Fruit fly (Drosophila melanogaster) whole organism, embryonic: ENCODE measurements around the gene sv.

ENCODE experiments used
- Abd-B ChIP-seq: fragments of 200-800 bp; sonication (Bioruptor generic); optimal IDR thresholded peaks from 2 replicates; lab custom pipeline; 2018; ENCODE audit warnings: missing biosample characterization, mild to moderate bottlenecking, missing genetic modification characterization, moderate library complexity
- B-H1 ChIP-seq: fragments of 200-800 bp; sonication (Bioruptor generic); IDR thresholded peaks from 3 replicates; pipeline ENCODE4 v1.3.6; 2022; ENCODE audit warnings: missing biosample characterization, missing genetic modification characterization
- CG10147 ChIP-seq: fragments of 200-800 bp; sonication (Bioruptor generic); optimal IDR thresholded peaks from 2 replicates; lab custom pipeline; 2019; ENCODE audit warnings: missing biosample characterization, mild to moderate bottlenecking, missing genetic modification characterization, moderate library complexity
- CG1024 ChIP-seq: fragments of 200-800 bp; sonication (Bioruptor generic); IDR thresholded peaks from 2 replicates; pipeline ENCODE4 v1.3.6; 2022; ENCODE audit warnings: missing biosample characterization, missing genetic modification characterization
- CG10462 ChIP-seq: fragments of 200-800 bp; sonication (Bioruptor generic); optimal IDR thresholded peaks from 2 replicates; lab custom pipeline; 2016; ENCODE audit warnings: missing biosample characterization, missing genetic modification characterization
- CG10959 ChIP-seq: fragments of 200-800 bp; sonication (Bioruptor generic); IDR thresholded peaks from 2 replicates; pipeline ENCODE4 v1.3.6; 2022; ENCODE audit warnings: missing biosample characterization, missing genetic modification characterization
- CG11560 ChIP-seq: fragments of 200-800 bp; sonication (Bioruptor generic); IDR thresholded peaks from 3 replicates; pipeline ENCODE4 v1.3.6; 2022; ENCODE audit warnings: missing biosample characterization, missing genetic modification characterization
- CG12299 ChIP-seq: fragments of 200-800 bp; sonication (Bioruptor generic); optimal IDR thresholded peaks from 2 replicates; lab custom pipeline; 2018; ENCODE audit warnings: missing biosample characterization, mild to moderate bottlenecking, missing genetic modification characterization
- CG13287 ChIP-seq: fragments of 200-800 bp; sonication (Bioruptor generic); IDR thresholded peaks from 2 replicates; pipeline ENCODE4 v1.3.6; 2022; ENCODE audit warnings: missing biosample characterization, missing genetic modification characterization; ENCODE audit not compliant: partially characterized antibody
- CG16813 ChIP-seq: fragments of 200-800 bp; sonication (Bioruptor generic); IDR thresholded peaks from 3 replicates; pipeline ENCODE4 v1.3.6; 2022; ENCODE audit warnings: missing biosample characterization, missing genetic modification characterization; ENCODE audit not compliant: partially characterized antibody
- CG30431 ChIP-seq: fragments of 200-800 bp; sonication (Bioruptor generic); optimal IDR thresholded peaks from 2 replicates; lab custom pipeline; 2017; ENCODE audit warnings: missing biosample characterization, missing genetic modification characterization
- CG3065 ChIP-seq: fragments of 200-800 bp; sonication (Bioruptor generic); optimal IDR thresholded peaks from 2 replicates; lab custom pipeline; 2016; ENCODE audit warnings: missing biosample characterization, missing genetic modification characterization
- CG31441 ChIP-seq: fragments of 200-800 bp; sonication (Bioruptor generic); IDR thresholded peaks from 2 replicates; pipeline ENCODE4 v1.3.6; 2022; ENCODE audit warnings: missing biosample characterization, missing genetic modification characterization
- CG3407 ChIP-seq: fragments of 200-800 bp; sonication (Bioruptor generic); optimal IDR thresholded peaks from 2 replicates; lab custom pipeline; 2018; ENCODE audit warnings: missing biosample characterization, mild to moderate bottlenecking, missing genetic modification characterization
- CG6272 ChIP-seq: fragments of 200-800 bp; sonication (Bioruptor generic); IDR thresholded peaks from 2 replicates; pipeline ENCODE4 v1.3.6; 2022; ENCODE audit warnings: missing biosample characterization, missing genetic modification characterization
- CG8281 ChIP-seq: fragments of 200-800 bp; sonication (Bioruptor generic); optimal IDR thresholded peaks from 2 replicates; lab custom pipeline; 2018; ENCODE audit warnings: missing biosample characterization, mild to moderate bottlenecking, missing genetic modification characterization, moderate library complexity
- CG8765 ChIP-seq: fragments of 200-800 bp; sonication (Bioruptor generic); IDR thresholded peaks from 2 replicates; pipeline ENCODE4 v1.3.6; 2022; ENCODE audit warnings: missing biosample characterization, missing genetic modification characterization
- CG9727 ChIP-seq: fragments of 200-800 bp; sonication (Bioruptor generic); optimal IDR thresholded peaks from 3 replicates; lab custom pipeline; 2017; ENCODE audit warnings: missing biosample characterization, mild to moderate bottlenecking, missing genetic modification characterization
- CHES-1-like ChIP-seq: fragments of 200-800 bp; sonication (Bioruptor generic); optimal IDR thresholded peaks from 2 replicates; lab custom pipeline; 2016; ENCODE audit warnings: missing biosample characterization, missing genetic modification characterization
- CkIIα-i1 ChIP-seq: fragments of 200-800 bp; sonication (Bioruptor generic); IDR thresholded peaks from 2 replicates; pipeline ENCODE4 v1.3.6; 2022; ENCODE audit warnings: missing biosample characterization, missing genetic modification characterization
- Doc3 ChIP-seq: fragments of 200-800 bp; sonication (Bioruptor generic); IDR thresholded peaks from 3 replicates; pipeline ENCODE4 v1.3.6; 2022; ENCODE audit warnings: missing biosample characterization, missing genetic modification characterization; ENCODE audit not compliant: partially characterized antibody
- Dref ChIP-seq: fragments of 200-800 bp; sonication (Bioruptor generic); IDR thresholded peaks from 2 replicates; pipeline ENCODE4 v1.3.6; 2022; ENCODE audit warnings: missing biosample characterization, missing genetic modification characterization
- Eip74EF ChIP-seq, 2 experiments: fragments of 200-800 bp in 1 of 2; fragments of >200 bp in 1 of 2; sonication (Bioruptor generic) in 1 of 2; optimal IDR thresholded peaks; 2 replicates each; lab custom pipeline; 2017 to 2019; ENCODE audit warnings: missing biosample characterization in 2 of 2, missing genetic modification characterization in 2 of 2, mild to moderate bottlenecking in 1 of 2, moderate library complexity in 1 of 2
- Gug ChIP-seq: fragments of 200-800 bp; sonication (Bioruptor generic); IDR thresholded peaks from 4 replicates; pipeline ENCODE4 v1.3.6; 2022; ENCODE audit warnings: missing biosample characterization, missing genetic modification characterization
- HmgD ChIP-seq: fragments of 200-800 bp; sonication (Bioruptor generic); optimal IDR thresholded peaks from 3 replicates; lab custom pipeline; 2016; ENCODE audit warnings: missing biosample characterization, missing genetic modification characterization
- Hsf ChIP-seq: fragments of 200-800 bp; sonication (Bioruptor generic); optimal IDR thresholded peaks from 3 replicates; lab custom pipeline; 2016; ENCODE audit warnings: missing biosample characterization, missing genetic modification characterization
- Med ChIP-seq: fragments of 200-800 bp; sonication (Bioruptor generic); peaks from one replicate; lab custom pipeline; 2016; ENCODE audit warnings: missing biosample characterization, missing genetic modification characterization, mild to moderate bottlenecking, inconsistent platforms, moderate library complexity
- bowl ChIP-seq: fragments of 200-800 bp; sonication (Bioruptor generic); IDR thresholded peaks from 2 replicates; pipeline ENCODE4 v1.3.6; 2022; ENCODE audit warnings: missing biosample characterization, missing genetic modification characterization
- btn ChIP-seq: fragments of 200-800 bp; sonication (Bioruptor generic); optimal IDR thresholded peaks from 2 replicates; lab custom pipeline; 2016; ENCODE audit warnings: missing biosample characterization, missing genetic modification characterization
- chif ChIP-seq, 2 experiments: fragments of 200-800 bp; sonication (Bioruptor generic); optimal IDR thresholded peaks; 3 replicates each; lab custom pipeline; 2016; ENCODE audit warnings: missing biosample characterization in 2 of 2, missing genetic modification characterization in 2 of 2
- ci ChIP-seq: fragments of 200-800 bp; sonication (Bioruptor generic); IDR thresholded peaks from 3 replicates; pipeline ENCODE4 v1.3.6; 2022; ENCODE audit warnings: missing biosample characterization, missing genetic modification characterization
- crol ChIP-seq: fragments of 200-800 bp; sonication (Bioruptor generic); IDR thresholded peaks from 2 replicates; pipeline ENCODE4 v1.3.6; 2022; ENCODE audit warnings: missing biosample characterization, missing genetic modification characterization
- ems ChIP-seq: fragments of 200-800 bp; sonication (Bioruptor generic); optimal IDR thresholded peaks from 3 replicates; lab custom pipeline; 2016; ENCODE audit warnings: missing biosample characterization, missing genetic modification characterization
- eyg ChIP-seq: fragments of 200-800 bp; sonication (Bioruptor generic); optimal IDR thresholded peaks from 3 replicates; lab custom pipeline; 2016; ENCODE audit warnings: missing biosample characterization, missing genetic modification characterization
- fd96Cb ChIP-seq: fragments of 200-800 bp; sonication (Bioruptor generic); optimal IDR thresholded peaks from 2 replicates; lab custom pipeline; 2018; ENCODE audit warnings: missing biosample characterization, mild to moderate bottlenecking, missing genetic modification characterization, moderate library complexity
- fu2 ChIP-seq: fragments of 200-800 bp; sonication (Bioruptor generic); optimal IDR thresholded peaks from 2 replicates; lab custom pipeline; 2016; ENCODE audit warnings: missing biosample characterization, missing genetic modification characterization
- ken ChIP-seq: fragments of 200-800 bp; sonication (Bioruptor generic); IDR thresholded peaks from 3 replicates; pipeline ENCODE4 v1.3.6; 2022; ENCODE audit warnings: missing biosample characterization, missing genetic modification characterization
- klu ChIP-seq: fragments of 200-800 bp; sonication (Bioruptor generic); IDR thresholded peaks from 2 replicates; pipeline ENCODE4 v1.3.6; 2022; ENCODE audit warnings: missing biosample characterization, missing genetic modification characterization
- mam ChIP-seq: fragments of 200-800 bp; sonication (Bioruptor generic); optimal IDR thresholded peaks from 3 replicates; lab custom pipeline; 2016; ENCODE audit warnings: missing biosample characterization, missing genetic modification characterization
- onecut ChIP-seq: fragments of 200-800 bp; sonication (Bioruptor generic); IDR thresholded peaks from 2 replicates; pipeline ENCODE4 v1.3.6; 2022; ENCODE audit warnings: missing biosample characterization, missing genetic modification characterization
- phol ChIP-seq: fragments of 200-800 bp; sonication (Bioruptor generic); optimal IDR thresholded peaks from 3 replicates; lab custom pipeline; 2018; ENCODE audit warnings: missing biosample characterization, mild to moderate bottlenecking, missing genetic modification characterization, moderate library complexity
- rib ChIP-seq: fragments of 200-800 bp; sonication (Bioruptor generic); IDR thresholded peaks from 2 replicates; pipeline ENCODE4 v1.3.6; 2022; ENCODE audit warnings: missing biosample characterization, missing genetic modification characterization
- run ChIP-seq: fragments of 200-800 bp; sonication (Bioruptor generic); optimal IDR thresholded peaks from 3 replicates; lab custom pipeline; 2018; ENCODE audit warnings: missing biosample characterization, mild to moderate bottlenecking, missing genetic modification characterization
- salm ChIP-seq: fragments of 200-800 bp; sonication (Bioruptor generic); optimal IDR thresholded peaks from 2 replicates; lab custom pipeline; 2018; ENCODE audit warnings: missing biosample characterization, mild to moderate bottlenecking, missing genetic modification characterization
- sim ChIP-seq: fragments of 200-800 bp; sonication (Bioruptor generic); IDR thresholded peaks from 2 replicates; pipeline ENCODE4 v1.3.6; 2022; ENCODE audit warnings: missing biosample characterization, missing genetic modification characterization
- sob ChIP-seq: fragments of 200-800 bp; sonication (Bioruptor generic); IDR thresholded peaks from 2 replicates; pipeline ENCODE4 v1.3.6; 2022; ENCODE audit warnings: missing biosample characterization, missing genetic modification characterization
- tin ChIP-seq: fragments of 200-800 bp; sonication (Bioruptor generic); optimal IDR thresholded peaks from 3 replicates; lab custom pipeline; 2016; ENCODE audit warnings: missing biosample characterization, missing genetic modification characterization
- trem ChIP-seq: fragments of 200-800 bp; optimal IDR thresholded peaks from 3 replicates; lab custom pipeline; 2019; ENCODE audit warnings: missing biosample characterization, mild to moderate bottlenecking, missing genetic modification characterization, moderate library complexity
- yki ChIP-seq: fragments of >200 bp; optimal IDR thresholded peaks from 3 replicates; lab custom pipeline; 2018

Gene sv

dm6 chr4:1112867-1113769 is 24.5 kb downstream of the sv start (continued):
- TF ChIP-seq CG1024 (GFP tag; lab: Robert Waterston, UW): peak; percentile 66; the same call in 1 of the 2 replicates
- TF ChIP-seq Dref (GFP tag; lab: Robert Waterston, UW): no peak
- peak; percentile 93; the same call in 1 of the 2 replicates for TF ChIP-seq sob (GFP tag; lab: Robert Waterston, UW)
- TF ChIP-seq klu (GFP tag; lab: Robert Waterston, UW): no peak
- peak; percentile 80 for TF ChIP-seq HmgD
- peak; percentile 96 for TF ChIP-seq Hsf
- no peak for TF ChIP-seq crol (GFP tag; lab: Robert Waterston, UW)
- peak; percentile 88 for TF ChIP-seq CG10147 (GFP tag; lab: Kevin White, UChicago)
- peak; percentile 84 for TF ChIP-seq CG3065 (GFP tag; lab: Kevin White, UChicago)
- peak; percentile 94 for TF ChIP-seq fd96Cb (tag; lab: Kevin White, UChicago)
- no peak; the same call in 1 of the 2 replicates for TF ChIP-seq CG13287 (GFP tag; lab: Robert Waterston, UW)
- peak; percentile 90 for TF ChIP-seq tin (GFP tag; lab: Kevin White, UChicago)
- no peak for TF ChIP-seq CG6272
- TF ChIP-seq eyg: peak; percentile 81
- no peak for TF ChIP-seq Doc3 (GFP tag; lab: Robert Waterston, UW)
- TF ChIP-seq CG12299: peak; percentile 87
- peak in 1 of 2 experiments; percentile 90 for TF ChIP-seq Eip74EF (GFP tag; optimal IDR thresholded peaks at IDR 0.05; lab: Kevin White, UChicago)
- TF ChIP-seq CG9727 (GFP tag; lab: Kevin White, UChicago): no peak
- no peak for TF ChIP-seq sim
- no peak for TF ChIP-seq CkIIα-i1 (GFP tag; lab: Robert Waterston, UW)
- TF ChIP-seq run: no peak
- TF ChIP-seq ems: no peak
- peak; percentile 89 for TF ChIP-seq CG3407 (GFP tag; lab: Kevin White, UChicago)
- peak; percentile 82 for TF ChIP-seq salm (tag; lab: Kevin White, UChicago)
- TF ChIP-seq CG8765: no peak
- peak; percentile 93 for TF ChIP-seq mam
- TF ChIP-seq Med (GFP tag; lab: Kevin White, UChicago): peak; percentile 99
- no peak for TF ChIP-seq yki (lab: Kevin White, UChicago)
- no peak; the same call in 3 of the 4 replicates for TF ChIP-seq Gug (GFP tag; lab: Robert Waterston, UW)
- no peak for TF ChIP-seq CG11560 (tag; lab: Robert Waterston, UW)
- no peak for TF ChIP-seq CG10959
- peak; percentile 90 for TF ChIP-seq CG10462 (GFP tag; lab: Kevin White, UChicago)
- no peak; the same call in 1 of the 2 replicates for TF ChIP-seq CG31441 (GFP tag; lab: Robert Waterston, UW)
- peak; percentile 79; the same call in 1 of the 2 replicates for TF ChIP-seq bowl (GFP tag; lab: Robert Waterston, UW)
- no peak for TF ChIP-seq CG8281 (tag; lab: Kevin White, UChicago)
- no peak for TF ChIP-seq Abd-B
- peak; percentile 90 for TF ChIP-seq fu2
- peak; percentile 93 for TF ChIP-seq phol (tag; lab: Kevin White, UChicago)
- no peak for TF ChIP-seq ci (GFP tag; lab: Robert Waterston, UW)
- TF ChIP-seq B-H1: peak; percentile 92; the same call in 2 of the 3 replicates
- TF ChIP-seq CG16813: no peak
- peak; percentile 94 to 96 for TF ChIP-seq chif (GFP tag; optimal IDR thresholded peaks at IDR 0.05; lab: Kevin White, UChicago)
- TF ChIP-seq CHES-1-like (GFP tag; lab: Kevin White, UChicago): peak; percentile 92
- TF ChIP-seq trem (tag; lab: Kevin White, UChicago): peak; percentile 90
- no peak for TF ChIP-seq CG30431 (GFP tag; lab: Kevin White, UChicago)
- peak; percentile 56 for TF ChIP-seq rib (GFP tag; lab: Robert Waterston, UW)
- TF ChIP-seq ken (GFP tag; lab: Robert Waterston, UW): no peak; the same call in 2 of the 3 replicates
- peak; percentile 86 for TF ChIP-seq btn (GFP tag; lab: Kevin White, UChicago)
- peak; percentile 70 for TF ChIP-seq onecut (GFP tag; lab: Robert Waterston, UW)
